Fruit fly (Drosophila melanogaster) S2 (cell line): ENCODE results near the gene CG12395.
A peak's percentile ranks its signal among the peaks of the same experiment; 100 is the strongest.

Experiments used
- CG8478 ChIP-seq: fragments of >200 bp; optimal IDR thresholded peaks from 2 replicates; lab custom pipeline; 2018
- CTCF ChIP-seq, 2 experiments: fragments of >200 bp; optimal IDR thresholded peaks; 2 replicates each; lab custom pipeline; 2018

The CG12395 gene

DNA sequence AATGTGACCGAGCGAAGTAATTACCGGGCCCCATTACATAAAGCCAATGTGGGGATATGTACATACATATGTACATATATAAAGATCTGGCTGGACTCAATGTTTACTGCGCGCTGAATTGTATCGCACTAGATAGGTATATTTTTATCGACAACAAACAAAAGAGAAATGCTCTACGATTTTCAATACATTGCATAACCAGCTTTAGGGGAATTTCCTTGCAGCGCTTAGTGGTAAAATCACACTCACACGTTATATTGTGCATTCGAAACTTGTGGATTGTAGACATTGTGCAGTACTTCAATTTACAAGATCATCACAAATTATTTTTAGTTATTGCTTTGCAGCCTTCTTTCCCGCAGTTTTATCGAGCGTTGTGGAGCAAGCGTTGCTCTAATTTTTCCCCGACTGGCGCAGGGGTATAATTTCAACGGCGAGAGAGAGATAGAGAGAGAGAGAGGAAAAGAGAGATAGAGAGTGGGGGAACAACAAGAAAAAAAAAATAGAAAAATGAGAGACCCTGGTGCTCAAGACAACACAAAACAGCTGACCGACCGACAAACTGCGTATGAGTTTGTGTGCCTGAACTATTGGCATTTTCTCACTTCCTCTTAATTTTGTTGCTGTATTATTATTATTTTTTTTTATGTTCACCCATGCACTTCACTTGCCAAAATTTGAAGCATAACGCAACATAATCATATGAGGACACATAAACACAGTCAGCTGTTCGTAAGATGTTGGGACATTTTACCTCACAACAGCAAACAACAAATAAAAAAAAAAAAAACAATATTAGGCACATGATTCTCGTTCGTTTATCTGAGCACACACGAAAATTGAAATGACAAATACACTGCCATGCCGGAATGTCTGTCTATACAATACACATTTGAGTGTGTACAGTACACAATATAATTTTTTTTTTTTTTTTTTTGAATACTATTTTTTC lies 26.6 kb upstream of the CG12395 start:
- no peak for TF ChIP-seq CTCF (optimal IDR thresholded peaks at IDR 0.05; lab: Kevin White, UChicago)
- TF ChIP-seq CG8478 = no peak

DNA sequence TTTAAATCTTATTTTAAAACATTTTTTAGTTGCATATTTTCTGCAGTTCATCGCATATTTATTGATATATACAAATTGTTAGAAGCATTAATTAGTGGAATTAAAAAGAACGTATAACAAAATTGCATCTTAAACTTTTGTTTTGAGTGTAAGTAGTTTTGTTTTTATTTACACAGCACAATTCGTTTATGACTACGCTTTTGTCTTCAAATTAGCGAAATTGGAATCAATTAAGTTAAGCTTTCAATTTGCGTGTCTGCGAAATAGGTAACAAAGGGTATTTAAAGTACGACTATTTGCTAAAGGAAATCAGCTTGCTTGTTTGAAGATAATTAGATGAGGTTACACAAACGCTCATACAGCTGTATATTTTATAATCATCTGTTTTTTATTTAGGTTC lies 25.6 kb upstream of the CG12395 start:
- TF ChIP-seq CG8478 = no peak
- TF ChIP-seq CTCF (optimal IDR thresholded peaks at IDR 0.05; lab: Kevin White, UChicago) = no peak

DNA sequence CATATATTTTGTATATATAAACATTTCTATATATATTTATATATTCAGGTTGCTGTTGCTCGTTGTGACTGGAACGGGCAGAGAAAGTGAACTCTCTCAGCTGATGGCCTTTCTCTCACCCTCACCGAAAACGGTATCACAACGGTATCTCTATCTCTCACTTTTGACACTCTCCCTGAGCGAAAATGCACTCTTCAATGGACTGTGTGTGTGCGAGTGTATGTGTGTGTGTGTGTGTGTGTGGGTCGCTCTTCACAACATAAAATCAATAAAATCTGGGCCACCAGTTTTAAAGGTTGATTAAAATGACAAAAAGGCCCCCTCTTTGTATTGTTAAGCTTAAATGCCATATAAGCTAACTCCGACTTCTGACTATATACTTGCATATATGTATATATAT lies 24.8 kb upstream of the CG12395 start:
- TF ChIP-seq CTCF (optimal IDR thresholded peaks at IDR 0.05; lab: Kevin White, UChicago) = no peak
- no peak for TF ChIP-seq CG8478

DNA sequence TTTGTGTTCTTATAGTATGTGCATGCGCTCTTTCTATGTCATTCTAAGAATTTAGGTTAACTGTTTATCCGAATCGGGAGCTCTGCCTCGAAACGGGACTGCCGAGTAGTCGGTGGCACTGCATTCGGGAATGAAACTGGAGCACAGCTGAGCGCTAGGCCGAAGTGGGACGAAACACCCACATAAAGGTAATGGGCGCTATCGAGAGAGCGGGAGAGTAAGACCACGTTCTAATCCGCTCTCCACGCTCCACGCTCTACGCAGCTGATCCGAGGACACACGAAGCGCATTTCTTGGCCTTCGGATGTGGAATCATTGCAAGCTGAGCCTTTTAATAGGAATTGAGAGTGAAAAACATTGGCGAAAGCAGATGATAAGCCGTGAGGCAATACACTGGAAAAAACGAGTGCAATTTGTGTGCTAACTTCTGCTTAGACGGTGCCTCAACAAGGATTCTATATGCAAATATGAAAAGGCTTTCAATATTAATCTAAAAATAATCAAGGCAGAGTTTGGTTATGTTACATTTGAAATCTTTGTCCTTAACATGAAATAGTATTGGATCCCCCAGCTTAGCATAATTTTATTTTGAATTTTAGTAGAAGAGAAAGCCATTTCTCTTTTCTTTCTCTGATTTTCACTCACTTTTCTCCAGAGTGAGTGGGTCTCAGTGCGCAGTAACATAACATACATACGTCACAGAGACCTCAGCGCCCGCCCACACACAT lies 23.3 kb upstream of the CG12395 start:
- TF ChIP-seq CG8478 = no peak
- no peak for TF ChIP-seq CTCF (optimal IDR thresholded peaks at IDR 0.05; lab: Kevin White, UChicago)

DNA sequence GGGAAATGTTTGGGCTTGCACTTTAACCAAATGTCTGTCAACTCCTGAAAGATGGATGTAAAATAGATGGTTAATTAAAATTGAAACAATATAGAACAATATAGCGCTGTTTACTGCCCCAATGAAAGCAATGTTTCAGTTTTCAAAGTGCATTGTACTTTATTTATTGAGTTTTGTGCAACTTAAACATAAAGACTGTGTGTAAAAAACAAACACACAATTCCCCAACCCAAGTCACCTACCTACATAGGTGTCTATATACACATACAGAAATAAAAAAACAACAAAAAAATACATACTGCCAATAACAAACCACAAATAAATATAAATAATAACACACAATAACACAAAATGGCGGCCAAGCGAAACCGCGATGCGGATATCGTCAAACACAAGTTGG lies 20.2 kb upstream of the CG12395 start, which contains the start of gene CG8958:
CG8958 (plus strand) TSS at position 301 of the 400 bp plus-strand sequence.
- TF ChIP-seq CG8478 (no peak), CTCF (optimal IDR thresholded peaks at IDR 0.05; lab: Kevin White, UChicago) (no peak)

DNA sequence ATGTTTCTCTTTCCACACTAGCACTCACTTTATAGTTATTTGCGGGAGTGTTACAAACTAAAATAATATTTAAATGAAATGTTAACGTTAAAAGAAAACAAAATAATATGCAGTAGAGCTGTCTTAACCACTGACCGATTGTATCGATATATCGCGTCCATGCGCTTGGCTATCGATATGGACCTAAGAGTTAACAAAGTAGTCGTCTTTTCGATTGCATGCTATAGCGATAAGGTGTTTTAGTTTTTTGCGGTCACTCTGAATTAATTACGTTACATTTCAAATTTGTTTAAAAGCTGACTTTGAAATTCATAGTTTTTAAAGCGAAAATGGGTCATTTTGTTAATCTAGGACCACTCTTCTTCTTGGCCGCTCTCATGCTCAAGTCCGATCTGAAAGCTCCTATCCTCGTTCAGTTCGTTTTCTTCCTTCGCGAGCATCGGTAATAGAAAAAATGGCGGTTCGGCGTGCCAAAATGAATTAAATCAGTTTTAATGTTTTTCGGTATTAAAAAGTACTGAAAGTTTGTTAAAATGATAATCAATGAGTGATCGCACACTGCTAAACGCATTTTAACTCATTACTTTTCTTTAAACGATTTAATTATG lies 10.8 kb upstream of the CG12395 start, which contains the start of gene Nipsnap:
Nipsnap (minus strand) TSS at position 194 of the 608 bp plus-strand sequence.
- TF ChIP-seq CG8478 (no peak), CTCF (optimal IDR thresholded peaks at IDR 0.05; lab: Kevin White, UChicago) (peak in 1 of 2 experiments; percentile 28)

DNA sequence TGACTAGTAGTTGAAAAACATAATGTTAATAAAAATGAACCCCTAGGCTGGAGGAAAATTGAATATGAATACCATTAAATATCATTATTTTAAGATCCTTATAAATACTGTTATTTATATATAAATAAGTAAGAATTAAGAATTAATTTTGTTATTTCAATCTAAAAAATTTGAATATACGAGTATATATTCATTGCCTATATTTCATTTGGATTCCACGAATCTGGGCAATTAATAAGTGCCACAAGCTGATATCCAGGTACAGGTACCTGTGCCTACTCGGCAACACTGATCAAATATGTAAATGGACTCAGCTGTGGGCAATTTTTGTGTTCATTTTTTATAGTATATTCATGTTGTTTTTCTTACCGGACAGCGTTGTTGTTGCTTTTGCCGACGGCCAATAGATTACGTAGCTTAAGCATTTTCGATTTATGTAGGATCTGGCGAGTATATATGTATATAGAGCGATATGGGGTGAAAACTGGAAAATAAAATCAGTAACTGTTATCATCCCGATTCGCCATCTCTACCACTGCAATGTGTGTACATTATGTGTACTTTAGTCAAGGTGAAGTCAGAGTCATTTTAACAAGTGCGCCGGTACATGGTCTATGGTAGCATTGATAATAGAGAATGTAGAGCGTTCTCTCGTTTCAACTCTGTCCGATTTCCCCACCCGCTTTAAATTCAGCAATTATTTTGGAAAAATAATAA lies 10.1 kb upstream of the CG12395 start:
- TF ChIP-seq CG8478 = no peak
- TF ChIP-seq CTCF (optimal IDR thresholded peaks at IDR 0.05; lab: Kevin White, UChicago) = no peak

DNA sequence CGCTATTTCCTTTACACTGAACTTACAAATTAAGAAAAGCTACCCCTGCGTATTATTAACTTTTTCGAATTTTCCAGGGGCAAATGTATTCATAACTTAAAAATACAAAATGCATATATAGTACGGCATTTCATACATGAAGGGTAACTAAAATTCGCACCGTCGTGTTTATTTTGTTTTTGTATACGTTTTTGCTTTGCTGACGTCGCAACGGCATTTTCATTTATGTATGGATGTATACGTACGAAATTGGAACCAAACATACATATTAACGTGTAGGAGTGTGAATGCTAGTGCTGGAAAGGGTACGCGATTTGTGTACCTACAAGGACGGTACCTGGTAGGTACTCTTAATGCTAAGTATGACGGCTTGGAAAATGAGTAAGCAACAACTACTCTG lies 9.5 kb upstream of the CG12395 start:
- TF ChIP-seq CG8478 = no peak
- TF ChIP-seq CTCF (optimal IDR thresholded peaks at IDR 0.05; lab: Kevin White, UChicago) = no peak

DNA sequence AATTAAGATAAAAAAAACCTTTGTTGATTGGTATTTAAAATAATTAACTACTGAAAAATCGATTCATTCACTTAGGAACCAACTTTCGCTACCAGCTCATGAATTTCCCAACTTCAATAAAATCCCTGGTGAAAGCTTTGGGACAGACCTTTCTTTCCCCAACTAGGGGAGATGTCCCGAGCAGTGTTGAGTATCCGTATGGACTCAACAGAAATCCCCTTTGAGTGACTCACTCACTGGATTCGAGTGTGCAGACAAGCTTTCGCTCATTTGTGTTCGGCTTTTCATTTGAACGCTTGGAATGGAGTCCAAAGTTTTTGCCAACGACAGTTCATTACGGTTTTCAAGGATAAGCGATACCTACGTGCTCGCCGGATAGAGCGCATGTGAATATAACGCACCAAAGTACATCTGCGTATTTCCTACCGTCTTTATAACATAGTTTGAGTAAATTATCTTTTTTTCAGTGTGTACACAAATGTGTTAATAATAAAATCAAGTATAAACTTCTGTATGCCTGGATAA lies 778 bp upstream of the CG12395 start, which contains the start of gene dpr18:
dpr18 (plus strand) TSS at position 325 of the 525 bp plus-strand sequence.
- TF ChIP-seq CG8478 (no peak), CTCF (optimal IDR thresholded peaks at IDR 0.05; lab: Kevin White, UChicago) (no peak)
